Fruit fly (Drosophila melanogaster) Kc167 (cell line): Measurements from ENCODE around the gene CG7728.

Source experiments
- insv ChIP-seq: fragments of >200 bp; optimal IDR thresholded peaks from 3 replicates; lab custom pipeline; 2018; ENCODE audit warnings: missing external identifiers
- psq ChIP-seq: fragments of >200 bp; optimal IDR thresholded peaks from 2 replicates; lab custom pipeline; 2017; ENCODE audit warnings: missing external identifiers

- TF ChIP-seq psq (lab: Kevin White, UChicago) (no peak), insv (lab: Kevin White, UChicago) (no peak)
These were observed 46.7 kb upstream of the CG7728 start, which contains the start of gene Exn for dm6 chr3L:16969652-16970109.
